Worm (Caenorhabditis elegans) whole organism, L4/young adult: ENCODE data around the gene nduf-9.

Experiments
- W03F9.2 ChIP-seq: fragments of 150-350 bp; optimal IDR thresholded peaks from 2 replicates; lab custom pipeline; 2014; ENCODE audit warnings: missing biosample characterization, missing genetic modification characterization
- dao-5 ChIP-seq: sonication (generic microtip); optimal IDR thresholded peaks from 2 replicates; lab custom pipeline; 2016; ENCODE audit warnings: missing genotype, missing genetic modification characterization, moderate library complexity, missing compliant biosample characterization
- him-1 ChIP-seq: sonication (generic microtip); optimal IDR thresholded peaks from 2 replicates; lab custom pipeline; 2016; ENCODE audit warnings: missing genotype, missing genetic modification reagents, missing genetic modification characterization, missing compliant biosample characterization

nduf-9 gene

ce11 chrIII:3199416-3199815 lies 49.0 kb downstream of the nduf-9 start, which contains the start of gene heh-1:
Gene heh-1 (minus strand): TSS chrIII:3199516.
- TF ChIP-seq dao-5 (tag; lab: Kevin White, UChicago) (no peak), W03F9.2 (tag; lab: Kevin White, UChicago) (no peak), him-1 (no peak)

ce11 chrIII:3198307-3198706 lies 50.1 kb downstream of the nduf-9 start, which contains the start of gene R148.7:
Gene R148.7 (minus strand): TSS chrIII:3198407.
- TF ChIP-seq him-1 (no peak), W03F9.2 (tag; lab: Kevin White, UChicago) (no peak)

DNA sequence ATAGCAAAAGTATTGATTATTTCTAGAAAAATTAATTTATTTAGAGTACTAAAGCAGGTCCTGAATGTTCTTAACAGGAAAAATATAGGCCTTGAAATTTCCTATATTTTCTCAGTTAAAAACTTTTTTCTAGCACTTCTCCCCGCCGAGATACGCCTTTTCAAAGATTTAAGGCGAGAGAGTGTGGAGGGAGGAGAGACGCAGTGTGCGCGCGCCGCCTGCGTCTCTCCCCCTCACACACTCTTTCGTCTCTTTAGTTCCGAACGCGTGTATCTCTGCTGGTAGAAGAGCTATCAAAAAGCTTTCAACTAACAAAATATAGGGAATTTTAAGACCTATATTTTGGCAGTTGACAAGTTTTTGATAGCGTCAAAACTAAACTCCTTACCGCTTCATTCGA lies 50.5 kb downstream of the nduf-9 start:
- no peak for TF ChIP-seq dao-5 (tag; lab: Kevin White, UChicago)
- no peak for TF ChIP-seq him-1
- TF ChIP-seq W03F9.2 (tag; lab: Kevin White, UChicago) = no peak

ce11 chrIII:3191729-3192128 lies 56.6 kb downstream of the nduf-9 start:
- no peak for TF ChIP-seq W03F9.2 (tag; lab: Kevin White, UChicago)
- no peak for TF ChIP-seq dao-5 (tag; lab: Kevin White, UChicago)
- no peak for TF ChIP-seq him-1
